Worm (Caenorhabditis elegans): ENCODE results near the gene nhr-166.

nhr-166 gene

ce11 chrII:3891124-3891523 is 11.1 kb downstream of the nhr-166 start, which contains the start of gene F53C3.8:
Gene F53C3.8, plus strand, starts transcription at chrII:3891424.
- TF ChIP-seq lin-35 (GFP tag; optimal IDR thresholded peaks at IDR 0.05) (no peak), aha-1 (tag; optimal IDR thresholded peaks at IDR 0.05) (no peak), mdl-1 (tag; optimal IDR thresholded peaks at IDR 0.05) (no peak), lin-14 (GFP tag; optimal IDR thresholded peaks at IDR 0.05) (no peak), sptf-1 (tag; optimal IDR thresholded peaks at IDR 0.05) (no peak), unc-86 (tag; optimal IDR thresholded peaks at IDR 0.05) (no peak), ceh-90 (tag; optimal IDR thresholded peaks at IDR 0.05) (no peak), pqm-1 (tag; optimal IDR thresholded peaks at IDR 0.05) (no peak)

- no peak for TF ChIP-seq C16A3.4 (tag; optimal IDR thresholded peaks at IDR 0.05)
- TF ChIP-seq tlp-1 (tag; optimal IDR thresholded peaks at IDR 0.05) = no peak
- no peak for TF ChIP-seq hlh-4 (tag; optimal IDR thresholded peaks at IDR 0.05)
- TF ChIP-seq ama-1 (optimal IDR thresholded peaks at IDR 0.05) = no peak
- TF ChIP-seq irx-1 (tag; optimal IDR thresholded peaks at IDR 0.05) = no peak
- no peak for TF ChIP-seq egl-13 (tag; optimal IDR thresholded peaks at IDR 0.05)
- no peak for TF ChIP-seq mef-2 (tag; optimal IDR thresholded peaks at IDR 0.05)
- no peak for TF ChIP-seq efl-3 (GFP tag; optimal IDR thresholded peaks at IDR 0.05)
- TF ChIP-seq jun-1 (tag; optimal IDR thresholded peaks at IDR 0.05) = no peak
- TF ChIP-seq pqm-1 (tag; optimal IDR thresholded peaks at IDR 0.05) = no peak
- TF ChIP-seq blmp-1 (tag; optimal IDR thresholded peaks at IDR 0.05) = no peak
- no peak for TF ChIP-seq dpl-1 (GFP tag; optimal IDR thresholded peaks at IDR 0.05)
- TF ChIP-seq unc-98 (GFP tag; IDR thresholded peaks at IDR 0.05) = no peak
Measured at ce11 chrII:3893911-3894310, 13.9 kb downstream of the nhr-166 start.

ce11 chrII:3894755-3895154 is 14.7 kb downstream of the nhr-166 start, which contains the start of gene F53C3.7:
Gene F53C3.7, plus strand, starts transcription at chrII:3895055.
- TF ChIP-seq lin-39 (tag; optimal IDR thresholded peaks at IDR 0.05) (no peak), ceh-90 (tag; optimal IDR thresholded peaks at IDR 0.05) (no peak), F16B12.6 (tag; optimal IDR thresholded peaks at IDR 0.05) (no peak), blmp-1 (tag; optimal IDR thresholded peaks at IDR 0.05) (no peak), sup-37 (GFP tag; optimal IDR thresholded peaks at IDR 0.05) (no peak), fkh-4 (tag; optimal IDR thresholded peaks at IDR 0.05; ENCODE audit: borderline replicate concordance) (no peak), dpl-1 (GFP tag; optimal IDR thresholded peaks at IDR 0.05) (no peak)

- TF ChIP-seq nhr-12 (tag; optimal IDR thresholded peaks at IDR 0.05) = no peak
- TF ChIP-seq nhr-237 (tag; optimal IDR thresholded peaks at IDR 0.05) = no peak
- no peak for TF ChIP-seq nhr-11 (tag; optimal IDR thresholded peaks at IDR 0.05)
- peak; percentile 1 for TF ChIP-seq dsc-1 (tag; optimal IDR thresholded peaks at IDR 0.05)
- no peak for TF ChIP-seq sox-4 (tag; optimal IDR thresholded peaks at IDR 0.05)
- peak; percentile 33 for TF ChIP-seq snpc-4 (tag; optimal IDR thresholded peaks at IDR 0.05)
- TF ChIP-seq nhr-85 (tag) = peak; percentile 78
- TF ChIP-seq fkh-10 (GFP tag; optimal IDR thresholded peaks at IDR 0.05) = no peak
- peak; percentile 17 for TF ChIP-seq fos-1 (tag; optimal IDR thresholded peaks at IDR 0.05)
- TF ChIP-seq mep-1 (tag; optimal IDR thresholded peaks at IDR 0.05) = peak; percentile 57
- peak; percentile 56 to 62 for TF ChIP-seq efl-1 (optimal IDR thresholded peaks at IDR 0.05)
- TF ChIP-seq efl-1 (GFP tag; optimal IDR thresholded peaks at IDR 0.05 in 1 of 2) = peak; percentile 32 to 49
- no peak for TF ChIP-seq efl-3 (GFP tag; optimal IDR thresholded peaks at IDR 0.05)
- peak; percentile 13 for TF ChIP-seq unc-130 (tag; optimal IDR thresholded peaks at IDR 0.05)
- TF ChIP-seq rnt-1 (tag; optimal IDR thresholded peaks at IDR 0.05) = peak; percentile 54
- peak; percentile 35 for TF ChIP-seq fkh-8 (tag; optimal IDR thresholded peaks at IDR 0.05)
- peak; percentile 47 for TF ChIP-seq xbp-1 (tag; optimal IDR thresholded peaks at IDR 0.05)
- peak; percentile 47 for TF ChIP-seq egl-13 (tag; optimal IDR thresholded peaks at IDR 0.05)
- peak in 1 of 3 experiments; percentile 15 for TF ChIP-seq ceh-82 (tag; optimal IDR thresholded peaks at IDR 0.05)
- TF ChIP-seq hlh-17 (GFP tag; optimal IDR thresholded peaks at IDR 0.05; ENCODE audit: borderline replicate concordance) = no peak
- peak; percentile 66 for TF ChIP-seq nhr-20 (tag; optimal IDR thresholded peaks at IDR 0.05)
- peak; percentile 52 for TF ChIP-seq nhr-47 (tag; optimal IDR thresholded peaks at IDR 0.05)
- TF ChIP-seq nhr-71 (tag; optimal IDR thresholded peaks at IDR 0.05) = peak; percentile 77
- peak; percentile 27 for TF ChIP-seq jun-1 (tag; optimal IDR thresholded peaks at IDR 0.05)
- TF ChIP-seq zag-1 (tag; optimal IDR thresholded peaks at IDR 0.05) = no peak
- peak; percentile 59 for TF ChIP-seq skn-1 (tag; optimal IDR thresholded peaks at IDR 0.05)
- TF ChIP-seq elt-3 (tag; optimal IDR thresholded peaks at IDR 0.05) = peak in 2 of 6 experiments; percentile 39 to 59
- no peak for TF ChIP-seq unc-62 (GFP tag; optimal IDR thresholded peaks at IDR 0.05)
- no peak for TF ChIP-seq unc-98 (GFP tag; IDR thresholded peaks at IDR 0.05)
Measured at ce11 chrII:3896920-3897319, 16.9 kb downstream of the nhr-166 start.

All from whole organism, L1 larva.